Worm (Caenorhabditis elegans): ENCODE data around the gene F09B12.3.

DNA sequence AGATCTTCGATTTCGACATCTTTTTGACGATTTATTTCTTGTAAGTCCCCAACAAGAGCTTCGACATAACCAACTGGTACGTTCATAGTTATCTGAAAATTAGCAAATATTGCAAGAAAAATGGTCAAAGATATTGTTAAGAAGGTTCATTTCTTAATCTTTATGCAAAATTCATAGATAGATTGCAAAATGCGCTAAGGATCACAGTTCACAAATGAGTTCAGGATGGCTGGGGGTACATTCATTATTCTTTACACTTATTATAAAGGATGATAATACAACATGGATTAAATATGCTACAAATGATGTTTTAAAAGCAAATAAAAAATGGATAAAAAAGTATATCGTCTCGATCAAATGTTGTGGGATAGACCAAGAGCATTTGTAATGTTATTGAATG is 41.0 kb downstream of the F09B12.3 start, which contains the start of gene H03G16.5:
- no peak for TF ChIP-seq bed-2 (GFP tag; IDR thresholded peaks at IDR 0.05)
- TF ChIP-seq cebp-1 (GFP tag; IDR thresholded peaks at IDR 0.05), result no peak
- no peak for TF ChIP-seq cebp-1 (tag; optimal IDR thresholded peaks at IDR 0.05)
- TF ChIP-seq snpc-1.1 (tag; optimal IDR thresholded peaks at IDR 0.05; ENCODE audit: insufficient read depth), result no peak
- no peak for TF ChIP-seq hlh-12 (tag; optimal IDR thresholded peaks at IDR 0.05)
- TF ChIP-seq F33H1.4 (GFP tag; IDR thresholded peaks at IDR 0.05), result no peak
- TF ChIP-seq Y67H2A.10 (GFP tag; conservative IDR thresholded peaks at IDR 0.05), result no peak
- no peak for TF ChIP-seq tbp1 (GFP tag; optimal IDR thresholded peaks at IDR 0.05)
- no peak for TF ChIP-seq Y95B8A.8 (GFP tag; IDR thresholded peaks at IDR 0.05)
- TF ChIP-seq let-607 (tag; optimal IDR thresholded peaks at IDR 0.05), result no peak
- TF ChIP-seq ztf-18 (tag; optimal IDR thresholded peaks at IDR 0.05), result no peak
- no peak for TF ChIP-seq F57A8.1 (GFP tag; optimal IDR thresholded peaks at IDR 0.05)
- TF ChIP-seq chd-7 (tag; optimal IDR thresholded peaks at IDR 0.05), result no peak
- no peak for TF ChIP-seq ets-4 (GFP tag; optimal IDR thresholded peaks at IDR 0.05)
- TF ChIP-seq tbx-9 (tag; optimal IDR thresholded peaks at IDR 0.05; ENCODE audit: borderline replicate concordance), result no peak
